Fruit fly (Drosophila melanogaster) whole organism, embryonic: ENCODE data around the gene CG31948.

ENCODE experiments used
- Aef1 ChIP-seq: fragments of 200-800 bp; sonication (Bioruptor generic); IDR thresholded peaks from 3 replicates; pipeline ENCODE4 v1.3.6; 2022; ENCODE audit warnings: missing biosample characterization, missing genetic modification characterization
- B-H2 ChIP-seq: fragments of 200-800 bp; sonication (Bioruptor generic); optimal IDR thresholded peaks from 2 replicates; lab custom pipeline; 2018; ENCODE audit warnings: missing biosample characterization, mild to moderate bottlenecking, missing genetic modification characterization
- C15 ChIP-seq: fragments of 200-800 bp; sonication (Bioruptor generic); IDR thresholded peaks from 3 replicates; pipeline ENCODE4 v1.3.6; 2022; ENCODE audit warnings: missing biosample characterization, missing genetic modification characterization
- CG10267 ChIP-seq: fragments of 200-800 bp; sonication (Bioruptor generic); optimal IDR thresholded peaks from 2 replicates; lab custom pipeline; 2018; ENCODE audit warnings: missing biosample characterization, mild to moderate bottlenecking, missing genetic modification characterization, moderate library complexity
- CG10959 ChIP-seq: fragments of 200-800 bp; sonication (Bioruptor generic); IDR thresholded peaks from 2 replicates; pipeline ENCODE4 v1.3.6; 2022; ENCODE audit warnings: missing biosample characterization, missing genetic modification characterization
- CG11247 ChIP-seq: fragments of 200-800 bp; sonication (Bioruptor generic); IDR thresholded peaks from 2 replicates; pipeline ENCODE4 v1.3.6; 2022; ENCODE audit warnings: missing biosample characterization, missing genetic modification characterization
- CG11504 ChIP-seq: fragments of 200-800 bp; sonication (Bioruptor generic); optimal IDR thresholded peaks from 3 replicates; lab custom pipeline; 2019; ENCODE audit warnings: missing biosample characterization, mild to moderate bottlenecking, missing genetic modification characterization, moderate library complexity
- CG14050 ChIP-seq: fragments of 200-800 bp; sonication (Bioruptor generic); IDR thresholded peaks from 3 replicates; pipeline ENCODE4 v1.3.6; 2022; ENCODE audit warnings: missing biosample characterization, missing genetic modification characterization
- CG15073 ChIP-seq: fragments of 200-800 bp; sonication (Bioruptor generic); optimal IDR thresholded peaks from 2 replicates; lab custom pipeline; 2016; ENCODE audit warnings: missing biosample characterization, missing genetic modification characterization
- CG15269 ChIP-seq: fragments of 200-800 bp; sonication (Bioruptor generic); optimal IDR thresholded peaks from 2 replicates; lab custom pipeline; 2018; ENCODE audit warnings: missing biosample characterization, mild to moderate bottlenecking, missing genetic modification characterization, moderate library complexity
- CG15514 ChIP-seq: fragments of 200-800 bp; sonication (Bioruptor generic); optimal IDR thresholded peaks from 3 replicates; lab custom pipeline; 2017; ENCODE audit warnings: missing biosample characterization, missing genetic modification characterization, mild to moderate bottlenecking, moderate library complexity, missing genetic modification reagents
- CG17829 ChIP-seq: fragments of 200-800 bp; optimal IDR thresholded peaks from 2 replicates; lab custom pipeline; 2019; ENCODE audit warnings: missing biosample characterization, mild to moderate bottlenecking, missing genetic modification characterization, moderate library complexity
- CG2120 ChIP-seq: fragments of 200-800 bp; sonication (Bioruptor generic); optimal IDR thresholded peaks from 3 replicates; lab custom pipeline; 2016; ENCODE audit warnings: missing biosample characterization, missing genetic modification characterization
- CG2199 ChIP-seq: fragments of 200-800 bp; sonication (Bioruptor generic); IDR thresholded peaks from 3 replicates; pipeline ENCODE4 v1.3.6; 2022; ENCODE audit warnings: missing biosample characterization, missing genetic modification characterization
- CG31365 ChIP-seq: fragments of 200-800 bp; sonication (Bioruptor generic); optimal IDR thresholded peaks from 2 replicates; lab custom pipeline; 2018; ENCODE audit warnings: missing biosample characterization, mild to moderate bottlenecking, missing genetic modification characterization
- CG5180 ChIP-seq: fragments of 200-800 bp; sonication (Bioruptor generic); optimal IDR thresholded peaks from 3 replicates; lab custom pipeline; 2017; ENCODE audit warnings: missing biosample characterization, missing genetic modification characterization, mild to moderate bottlenecking, moderate library complexity, missing genetic modification reagents
- CG5245 ChIP-seq: fragments of 200-800 bp; sonication (Bioruptor generic); optimal IDR thresholded peaks from 3 replicates; lab custom pipeline; 2016; ENCODE audit warnings: missing biosample characterization, missing genetic modification characterization
- CG7556 ChIP-seq: fragments of 200-800 bp; sonication (Bioruptor generic); optimal IDR thresholded peaks from 2 replicates; lab custom pipeline; 2017; ENCODE audit warnings: missing biosample characterization, mild to moderate bottlenecking, missing genetic modification characterization
- CG7839 ChIP-seq: fragments of 200-800 bp; sonication (Bioruptor generic); optimal IDR thresholded peaks from 3 replicates; lab custom pipeline; 2018; ENCODE audit warnings: missing biosample characterization, mild to moderate bottlenecking, missing genetic modification characterization, moderate library complexity
- CG8388 ChIP-seq: fragments of 200-800 bp; sonication (Bioruptor generic); optimal IDR thresholded peaks from 2 replicates; lab custom pipeline; 2019; ENCODE audit warnings: missing biosample characterization, mild to moderate bottlenecking, missing genetic modification characterization, moderate library complexity
- CG9817 ChIP-seq: fragments of 200-800 bp; sonication (Bioruptor generic); optimal IDR thresholded peaks from 2 replicates; lab custom pipeline; 2018; ENCODE audit warnings: missing biosample characterization, mild to moderate bottlenecking, missing genetic modification characterization, moderate library complexity
- CoRest ChIP-seq: fragments of 200-800 bp; sonication (Bioruptor generic); optimal IDR thresholded peaks from 3 replicates; lab custom pipeline; 2018; ENCODE audit warnings: missing biosample characterization, mild to moderate bottlenecking, missing genetic modification characterization, moderate library complexity
- D19A ChIP-seq: fragments of 200-800 bp; optimal IDR thresholded peaks from 3 replicates; lab custom pipeline; 2019; ENCODE audit warnings: missing biosample characterization, mild to moderate bottlenecking, missing genetic modification characterization, moderate library complexity
- D19B ChIP-seq: fragments of 200-800 bp; sonication (Bioruptor generic); optimal IDR thresholded peaks from 2 replicates; lab custom pipeline; 2017; ENCODE audit warnings: missing biosample characterization, mild to moderate bottlenecking, missing genetic modification characterization
- Doc3 ChIP-seq: fragments of 200-800 bp; sonication (Bioruptor generic); IDR thresholded peaks from 3 replicates; pipeline ENCODE4 v1.3.6; 2022; ENCODE audit warnings: missing biosample characterization, missing genetic modification characterization; ENCODE audit not compliant: partially characterized antibody
- Dp ChIP-seq: fragments of 200-800 bp; sonication (Bioruptor generic); optimal IDR thresholded peaks from 2 replicates; lab custom pipeline; 2018; ENCODE audit warnings: missing biosample characterization, mild to moderate bottlenecking, missing genetic modification characterization, moderate library complexity
- Fer1 ChIP-seq: fragments of 200-800 bp; sonication (Bioruptor generic); optimal IDR thresholded peaks from 2 replicates; lab custom pipeline; 2017; ENCODE audit warnings: missing biosample characterization, mild to moderate bottlenecking, missing genetic modification characterization
- H2.0 ChIP-seq: fragments of 200-800 bp; sonication (Bioruptor generic); IDR thresholded peaks from 2 replicates; pipeline ENCODE4 v1.3.6; 2022; ENCODE audit warnings: missing biosample characterization, missing genetic modification characterization
- Hr51 ChIP-seq, 2 experiments: fragments of 200-800 bp; sonication (Bioruptor generic); optimal IDR thresholded peaks; 2 replicates in 1 of 2; 3 replicates in 1 of 2; lab custom pipeline; 2016 to 2018; ENCODE audit warnings: missing biosample characterization in 2 of 2, missing genetic modification characterization in 2 of 2, mild to moderate bottlenecking in 1 of 2, moderate library complexity in 1 of 2
- Hr78 ChIP-seq, 2 experiments: fragments of 200-800 bp in 1 of 2; fragments of >200 bp in 1 of 2; sonication (Bioruptor generic) in 1 of 2; optimal IDR thresholded peaks; 2 replicates each; lab custom pipeline; 2017 to 2019; ENCODE audit warnings: missing biosample characterization in 2 of 2, missing genetic modification characterization in 2 of 2, mild to moderate bottlenecking in 1 of 2, moderate library complexity in 1 of 2
- Lpt ChIP-seq: fragments of >200 bp; optimal IDR thresholded peaks from 2 replicates; lab custom pipeline; 2018; ENCODE audit warnings: missing biosample characterization, missing genetic modification characterization
- Nf-YB ChIP-seq: fragments of 200-800 bp; sonication (Bioruptor generic); optimal IDR thresholded peaks from 3 replicates; lab custom pipeline; 2019; ENCODE audit warnings: missing biosample characterization, mild to moderate bottlenecking, missing genetic modification characterization, moderate library complexity
- Oaz ChIP-seq: fragments of 200-800 bp; sonication (Bioruptor generic); IDR thresholded peaks from 2 replicates; pipeline ENCODE4 v1.3.6; 2022; ENCODE audit warnings: missing biosample characterization, missing genetic modification characterization
- Opbp ChIP-seq: fragments of 200-800 bp; sonication (Bioruptor generic); IDR thresholded peaks from 3 replicates; pipeline ENCODE4 v1.3.6; 2022; ENCODE audit warnings: missing biosample characterization, missing genetic modification characterization; ENCODE audit not compliant: partially characterized antibody
- TFAM ChIP-seq: fragments of 200-800 bp; sonication (Bioruptor generic); optimal IDR thresholded peaks from 2 replicates; lab custom pipeline; 2017; ENCODE audit warnings: missing biosample characterization, missing genetic modification characterization, inconsistent platforms
- Usf ChIP-seq: fragments of 200-800 bp; sonication (Bioruptor generic); optimal IDR thresholded peaks from 2 replicates; lab custom pipeline; 2017; ENCODE audit warnings: missing genotype, missing biosample characterization, missing genetic modification characterization
- bab2 ChIP-seq: fragments of 200-800 bp; sonication (Bioruptor generic); optimal IDR thresholded peaks from 2 replicates; lab custom pipeline; 2016; ENCODE audit warnings: missing biosample characterization, missing genetic modification characterization
- cad ChIP-seq: fragments of >200 bp; optimal IDR thresholded peaks from 2 replicates; lab custom pipeline; 2017; ENCODE audit warnings: missing biosample characterization, missing genetic modification characterization
- dmrt11E ChIP-seq: fragments of 200-800 bp; sonication (Bioruptor generic); optimal IDR thresholded peaks from 3 replicates; lab custom pipeline; 2018; ENCODE audit warnings: missing biosample characterization, mild to moderate bottlenecking, missing genetic modification characterization, moderate library complexity
- en ChIP-seq: fragments of 200-800 bp; sonication (Bioruptor generic); optimal IDR thresholded peaks from 2 replicates; lab custom pipeline; 2016; ENCODE audit warnings: missing biosample characterization, missing genetic modification characterization
- fd3F ChIP-seq: fragments of 200-800 bp; sonication (Bioruptor generic); optimal IDR thresholded peaks from 2 replicates; lab custom pipeline; 2018; ENCODE audit warnings: missing biosample characterization, mild to moderate bottlenecking, missing genetic modification characterization, moderate library complexity
- gfzf ChIP-seq: fragments of 200-800 bp; sonication (Bioruptor generic); optimal IDR thresholded peaks from 2 replicates; lab custom pipeline; 2016; ENCODE audit warnings: missing biosample characterization, mild to moderate bottlenecking, missing genetic modification characterization, moderate library complexity
- hkb ChIP-seq, 2 experiments: fragments of 200-800 bp in 1 of 2; fragments of >200 bp in 1 of 2; sonication (Bioruptor generic) in 1 of 2; IDR thresholded peaks in 1 of 2; optimal IDR thresholded peaks in 1 of 2; 2 replicates each; pipeline versions ENCODE4 v1.3.6 to Lab custom; 2017 to 2022; ENCODE audit warnings: missing biosample characterization in 1 of 2, missing genetic modification characterization in 1 of 2
- rib ChIP-seq: fragments of 200-800 bp; sonication (Bioruptor generic); IDR thresholded peaks from 2 replicates; pipeline ENCODE4 v1.3.6; 2022; ENCODE audit warnings: missing biosample characterization, missing genetic modification characterization
- ro ChIP-seq: fragments of 200-800 bp; sonication (Bioruptor generic); IDR thresholded peaks from 2 replicates; pipeline ENCODE4 v1.3.6; 2022; ENCODE audit warnings: missing biosample characterization, missing genetic modification characterization
- row ChIP-seq: fragments of 200-800 bp; sonication (Bioruptor generic); IDR thresholded peaks from 3 replicates; pipeline ENCODE4 v1.3.6; 2022; ENCODE audit warnings: missing biosample characterization, missing genetic modification characterization
- sc ChIP-seq, 3 experiments: fragments of >200 bp in 2 of 3; fragments of 200-800 bp in 1 of 3; sonication (Bioruptor generic) in 1 of 3; optimal IDR thresholded peaks; 2 replicates in 2 of 3; 3 replicates in 1 of 3; lab custom pipeline; 2017; ENCODE audit warnings: mild to moderate bottlenecking in 1 of 3, missing biosample characterization in 1 of 3, missing genetic modification characterization in 1 of 3, missing genetic modification reagents in 1 of 3
- tll ChIP-seq, 2 experiments: fragments of 200-800 bp in 1 of 2; fragments of >200 bp in 1 of 2; sonication (Bioruptor generic) in 1 of 2; optimal IDR thresholded peaks; 2 replicates each; lab custom pipeline; 2017 to 2019; ENCODE audit warnings: missing biosample characterization in 2 of 2, missing genetic modification characterization in 2 of 2, mild to moderate bottlenecking in 1 of 2, moderate library complexity in 1 of 2
- unpg ChIP-seq: fragments of 200-800 bp; sonication (Bioruptor generic); optimal IDR thresholded peaks from 3 replicates; lab custom pipeline; 2018; ENCODE audit warnings: missing biosample characterization, mild to moderate bottlenecking, missing genetic modification characterization, moderate library complexity

CG31948 gene

DNA sequence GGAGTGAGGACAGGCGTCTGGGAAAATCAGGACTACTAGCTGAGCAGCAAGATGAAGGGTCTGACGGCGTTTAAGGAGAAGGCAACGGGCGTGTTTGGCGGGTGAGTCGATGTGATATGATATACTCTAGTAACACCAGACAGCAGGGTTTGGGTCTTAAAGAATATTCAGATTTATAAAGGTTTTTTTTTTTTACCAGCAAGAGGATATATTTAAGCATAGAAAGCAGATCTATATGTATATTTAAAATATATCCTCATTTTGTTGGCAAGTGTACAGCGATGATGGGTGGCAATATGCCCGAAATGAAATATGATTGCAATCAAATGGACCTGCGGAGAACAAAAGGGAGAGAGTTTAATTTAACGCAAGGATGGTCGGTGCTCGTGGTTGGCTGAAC is 14.3 kb downstream of the CG31948 start:
- TF ChIP-seq en (GFP tag; lab: Kevin White, UChicago) = no peak
- TF ChIP-seq CG2199 (GFP tag; lab: Robert Waterston, UW) = no peak
- no peak for TF ChIP-seq hkb (optimal IDR thresholded peaks at IDR 0.05; lab: Kevin White, UChicago)
- peak; percentile 50 for TF ChIP-seq hkb (GFP tag; IDR thresholded peaks at IDR 0.05; lab: Robert Waterston, UW)
- TF ChIP-seq H2.0 = 0 out of 2 replicates have a peak, but pooled peaks have one; percentile 4
- peak; percentile 48; the same call in 2 of the 3 replicates for TF ChIP-seq row (GFP tag; lab: Robert Waterston, UW)
- TF ChIP-seq Hr78 (GFP tag; optimal IDR thresholded peaks at IDR 0.05; lab: Kevin White, UChicago) = no peak
- TF ChIP-seq Oaz (GFP tag; lab: Robert Waterston, UW) = no peak
- no peak for TF ChIP-seq Opbp (GFP tag; lab: Robert Waterston, UW)
- no peak for TF ChIP-seq rib
- TF ChIP-seq C15 (GFP tag; lab: Robert Waterston, UW) = no peak
- TF ChIP-seq CG10959 (GFP tag; lab: Robert Waterston, UW) = no peak
- no peak for TF ChIP-seq gfzf
- no peak for TF ChIP-seq TFAM (GFP tag; lab: Kevin White, UChicago)
- TF ChIP-seq CG9817 (tag; lab: Kevin White, UChicago) = peak; percentile 20
- TF ChIP-seq Usf (GFP tag; lab: Kevin White, UChicago) = no peak
- no peak for TF ChIP-seq sc (optimal IDR thresholded peaks at IDR 0.05; lab: Kevin White, UChicago)
- TF ChIP-seq sc (GFP tag; optimal IDR thresholded peaks at IDR 0.05; lab: Kevin White, UChicago) = no peak
- no peak for TF ChIP-seq Dp
- TF ChIP-seq CG7839 (tag; lab: Kevin White, UChicago) = no peak
- TF ChIP-seq cad (GFP tag; lab: Kevin White, UChicago) = no peak
- no peak for TF ChIP-seq CG31365 (tag; lab: Kevin White, UChicago)
- no peak for TF ChIP-seq CG11247 (GFP tag; lab: Robert Waterston, UW)
- no peak for TF ChIP-seq CG2120 (GFP tag; lab: Kevin White, UChicago)
- no peak for TF ChIP-seq CG17829 (tag; lab: Kevin White, UChicago)
- no peak for TF ChIP-seq CG15073 (GFP tag; lab: Kevin White, UChicago)
- peak; percentile 54 for TF ChIP-seq CG11504 (tag; lab: Kevin White, UChicago)
- no peak for TF ChIP-seq CG5180
- no peak for TF ChIP-seq CoRest (tag; lab: Kevin White, UChicago)
- no peak for TF ChIP-seq ro (GFP tag; lab: Robert Waterston, UW)
- no peak for TF ChIP-seq unpg (GFP tag; lab: Kevin White, UChicago)
- TF ChIP-seq tll (GFP tag; optimal IDR thresholded peaks at IDR 0.05; lab: Kevin White, UChicago) = no peak
- TF ChIP-seq CG15269 (tag; lab: Kevin White, UChicago) = no peak
- no peak for TF ChIP-seq dmrt11E (tag; lab: Kevin White, UChicago)
- peak; percentile 26 for TF ChIP-seq CG7556 (GFP tag; lab: Kevin White, UChicago)
- TF ChIP-seq Doc3 (GFP tag; lab: Robert Waterston, UW) = no peak
- no peak for TF ChIP-seq fd3F
- TF ChIP-seq CG15514 (GFP tag; lab: Kevin White, UChicago) = no peak
- peak in 1 of 2 experiments; percentile 17 for TF ChIP-seq Hr51 (GFP tag; optimal IDR thresholded peaks at IDR 0.05; lab: Kevin White, UChicago)
- TF ChIP-seq D19B (GFP tag; lab: Kevin White, UChicago) = no peak
- TF ChIP-seq Aef1 (GFP tag; lab: Robert Waterston, UW) = no peak
- no peak for TF ChIP-seq CG14050
- TF ChIP-seq B-H2 (GFP tag; lab: Kevin White, UChicago) = no peak
- TF ChIP-seq bab2 (GFP tag; lab: Kevin White, UChicago) = no peak
- TF ChIP-seq CG8388 = no peak
- no peak for TF ChIP-seq Nf-YB (GFP tag; lab: Kevin White, UChicago)
- TF ChIP-seq Fer1 (GFP tag; lab: Kevin White, UChicago) = no peak
- TF ChIP-seq CG10267 (tag; lab: Kevin White, UChicago) = no peak
- no peak for TF ChIP-seq D19A
- no peak for TF ChIP-seq CG5245 (GFP tag; lab: Kevin White, UChicago)
- no peak for TF ChIP-seq Lpt
